Fruit fly (Drosophila melanogaster): ENCODE data around the gene CG9312.

CG9312 gene

dm6 chr3R:13815022-13815440 lies 49.5 kb downstream of the CG9312 start (continued):
- TF ChIP-seq HLH54F (GFP tag; optimal IDR thresholded peaks at IDR 0.05) (no peak), CG10959 (GFP tag; IDR thresholded peaks at IDR 0.05) (no peak), vfl (GFP tag; optimal IDR thresholded peaks at IDR 0.05) (no peak), crol (GFP tag; IDR thresholded peaks at IDR 0.05) (no peak), CG4707 (GFP tag; optimal IDR thresholded peaks at IDR 0.05) (no peak), CG34224 (GFP tag; IDR thresholded peaks at IDR 0.05; ENCODE audit: partially characterized antibody) (peak; percentile 40; the same call in 2 of the 3 replicates), HLH3B (GFP tag; IDR thresholded peaks at IDR 0.05) (no peak), klu (GFP tag; IDR thresholded peaks at IDR 0.05) (no peak), rib (GFP tag; IDR thresholded peaks at IDR 0.05) (no peak), lola (GFP tag; optimal IDR thresholded peaks at IDR 0.05) (no peak), Max (GFP tag; optimal IDR thresholded peaks at IDR 0.05) (no peak), cwo (GFP tag; optimal IDR thresholded peaks at IDR 0.05) (no peak), zfh1 (GFP tag; IDR thresholded peaks at IDR 0.05) (0 out of 3 replicates have a peak, but pooled peaks have one; percentile 29), gsb-n (tag; optimal IDR thresholded peaks at IDR 0.05) (no peak), CG8290 (GFP tag; optimal IDR thresholded peaks at IDR 0.05) (no peak), CG8290 (tag; optimal IDR thresholded peaks at IDR 0.05) (no peak), CG9876 (GFP tag; optimal IDR thresholded peaks at IDR 0.05) (no peak), CG3847 (GFP tag; IDR thresholded peaks at IDR 0.05) (no peak), NfI (GFP tag; optimal IDR thresholded peaks at IDR 0.05) (no peak), CG3163 (GFP tag; optimal IDR thresholded peaks at IDR 0.05) (peak; percentile 90), CG7987 (GFP tag; optimal IDR thresholded peaks at IDR 0.05) (no peak), sna (GFP tag; IDR thresholded peaks at IDR 0.05; ENCODE audit: partially characterized antibody) (peak; percentile 56), dan (GFP tag; IDR thresholded peaks at IDR 0.05) (no peak), CG8478 (optimal IDR thresholded peaks at IDR 0.05) (no peak), pum (GFP tag; optimal IDR thresholded peaks at IDR 0.05) (no peak), aop (GFP tag; IDR thresholded peaks at IDR 0.05) (no peak), Hr78 (GFP tag; optimal IDR thresholded peaks at IDR 0.05) (peak in 1 of 2 experiments; percentile 82), sens (GFP tag) (peak; percentile 29), Sox102F (GFP tag; optimal IDR thresholded peaks at IDR 0.05) (no peak), CG18011 (GFP tag; optimal IDR thresholded peaks at IDR 0.05) (no peak), cg (GFP tag; optimal IDR thresholded peaks at IDR 0.05) (peak; percentile 16), CG2120 (GFP tag; optimal IDR thresholded peaks at IDR 0.05) (no peak), Pdp1 (GFP tag; optimal IDR thresholded peaks at IDR 0.05) (peak in 1 of 2 experiments; percentile 56), run (tag; optimal IDR thresholded peaks at IDR 0.05) (no peak), CG1792 (GFP tag; optimal IDR thresholded peaks at IDR 0.05) (no peak), CG32532 (GFP tag; IDR thresholded peaks at IDR 0.05) (peak; percentile 42; the same call in 1 of the 2 replicates), Eip74EF (GFP tag; optimal IDR thresholded peaks at IDR 0.05) (peak in 1 of 2 experiments; percentile 33), Opbp (GFP tag; IDR thresholded peaks at IDR 0.05; ENCODE audit: partially characterized antibody) (no peak), CG17829 (tag; optimal IDR thresholded peaks at IDR 0.05) (no peak), gro (GFP tag; optimal IDR thresholded peaks at IDR 0.05) (peak; percentile 11), Trl (optimal IDR thresholded peaks at IDR 0.05) (peak; percentile 91 to 94), Trl (GFP tag; optimal IDR thresholded peaks at IDR 0.05) (no peak), crp (GFP tag; optimal IDR thresholded peaks at IDR 0.05) (peak in 1 of 2 experiments; percentile 58), mld (GFP tag; IDR thresholded peaks at IDR 0.05; ENCODE audit: partially characterized antibody) (peak; percentile 57; the same call in 1 of the 3 replicates), CG6272 (GFP tag; IDR thresholded peaks at IDR 0.05) (no peak), CG8359 (GFP tag; optimal IDR thresholded peaks at IDR 0.05; ENCODE audit: borderline replicate concordance) (no peak), zf30C (GFP tag; optimal IDR thresholded peaks at IDR 0.05) (no peak), yki (optimal IDR thresholded peaks at IDR 0.05) (peak; percentile 76), Neu2 (GFP tag; optimal IDR thresholded peaks at IDR 0.05; ENCODE audit: borderline replicate concordance) (no peak), mam (GFP tag; optimal IDR thresholded peaks at IDR 0.05) (no peak), CG6683 (GFP tag; optimal IDR thresholded peaks at IDR 0.05) (no peak)

Measured in whole organism, embryonic.